Worm (Caenorhabditis elegans): ENCODE data around the gene W03C9.2.
A peak's percentile ranks its signal among the peaks of the same experiment; 100 is the strongest.

W03C9.2 gene

DNA sequence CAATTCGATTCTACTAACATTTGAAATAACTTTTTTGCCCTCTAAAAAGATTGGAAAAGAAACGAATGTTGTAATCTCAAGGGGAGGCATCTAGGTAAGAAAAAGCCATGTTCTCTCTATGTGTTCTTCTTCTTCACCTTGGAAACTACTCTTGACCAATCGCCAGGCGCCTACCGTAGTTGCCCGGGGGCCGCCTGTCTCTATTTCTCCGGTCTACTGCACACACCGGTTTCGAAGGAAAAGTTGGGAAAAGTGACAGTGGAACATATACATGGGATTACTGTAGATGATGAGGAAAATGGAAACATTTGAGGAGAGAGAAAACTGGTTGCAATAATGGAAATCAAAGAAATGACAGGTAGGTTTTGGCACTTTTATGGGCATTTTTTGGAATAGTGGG, 35.7 kb upstream of the W03C9.2 start:
- TF ChIP-seq pros-1 (tag; optimal IDR thresholded peaks at IDR 0.05) (no peak), ref-2 (tag; optimal IDR thresholded peaks at IDR 0.05) (no peak), sdc-2 (tag; optimal IDR thresholded peaks at IDR 0.05) (no peak)

DNA sequence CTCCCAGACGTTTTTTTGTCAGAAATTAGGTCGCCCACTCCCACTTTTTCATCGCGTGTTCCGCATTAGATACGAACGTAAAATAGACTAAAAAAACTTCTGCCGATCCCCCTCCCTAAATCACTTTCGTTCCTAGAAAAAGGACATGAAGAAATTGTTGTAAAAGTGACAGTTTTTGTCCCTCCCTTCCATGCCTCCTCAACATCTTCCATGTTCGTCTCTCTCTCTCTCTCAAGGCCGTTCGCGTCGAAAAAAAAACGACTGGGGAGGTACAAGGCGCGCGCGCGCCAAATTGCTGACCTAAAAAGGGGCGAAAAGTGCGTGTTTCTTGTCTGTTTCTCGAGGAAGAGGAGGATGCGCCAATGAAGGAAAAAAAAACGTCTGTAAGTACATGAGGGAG, 33.4 kb upstream of the W03C9.2 start:
- TF ChIP-seq syd-9 (tag; optimal IDR thresholded peaks at IDR 0.05) (no peak), ttx-3 (tag; optimal IDR thresholded peaks at IDR 0.05) (no peak), hlh-30 (tag; optimal IDR thresholded peaks at IDR 0.05; ENCODE audit: insufficient read depth) (no peak), ceh-30 (tag; optimal IDR thresholded peaks at IDR 0.05) (no peak), ceh-24 (tag; optimal IDR thresholded peaks at IDR 0.05) (no peak), npax-4 (tag; optimal IDR thresholded peaks at IDR 0.05) (no peak), lim-6 (tag; optimal IDR thresholded peaks at IDR 0.05) (no peak), pat-9 (tag; optimal IDR thresholded peaks at IDR 0.05) (no peak), ets-4 (tag; optimal IDR thresholded peaks at IDR 0.05) (no peak), ceh-2 (tag; optimal IDR thresholded peaks at IDR 0.05) (no peak), nhr-11 (tag; optimal IDR thresholded peaks at IDR 0.05) (no peak), hlh-8 (tag; optimal IDR thresholded peaks at IDR 0.05) (no peak), ceh-45 (GFP tag; IDR thresholded peaks at IDR 0.05) (no peak), ceh-14 (tag; optimal IDR thresholded peaks at IDR 0.05) (no peak), pros-1 (tag; optimal IDR thresholded peaks at IDR 0.05) (no peak), unc-86 (tag; optimal IDR thresholded peaks at IDR 0.05) (no peak), lin-11 (tag; optimal IDR thresholded peaks at IDR 0.05) (no peak)

DNA sequence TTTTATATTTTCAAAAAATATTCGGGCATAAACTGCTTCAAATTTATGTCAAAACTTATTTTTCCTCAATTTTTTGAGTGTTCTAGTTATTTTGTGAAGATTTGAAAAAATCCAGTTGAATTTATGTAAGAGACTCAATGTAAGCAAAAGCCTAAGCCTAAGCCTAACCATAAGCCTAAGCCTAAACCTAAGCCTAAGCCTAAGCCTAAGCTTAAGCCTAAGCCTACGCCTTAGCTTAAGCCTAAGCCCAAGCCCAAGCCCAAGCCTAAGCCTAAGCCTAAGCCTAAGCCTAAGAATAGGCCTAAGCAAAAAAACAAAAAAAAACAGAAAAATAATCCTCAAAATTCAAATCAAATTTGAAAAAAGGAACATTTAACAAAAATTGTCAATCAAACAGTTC, 32.0 kb upstream of the W03C9.2 start:
- TF ChIP-seq lim-6 (tag; optimal IDR thresholded peaks at IDR 0.05) (no peak), dve-1 (tag; optimal IDR thresholded peaks at IDR 0.05) (peak; percentile 56), ceh-34 (tag; optimal IDR thresholded peaks at IDR 0.05) (no peak), pat-9 (tag; optimal IDR thresholded peaks at IDR 0.05) (no peak)

DNA sequence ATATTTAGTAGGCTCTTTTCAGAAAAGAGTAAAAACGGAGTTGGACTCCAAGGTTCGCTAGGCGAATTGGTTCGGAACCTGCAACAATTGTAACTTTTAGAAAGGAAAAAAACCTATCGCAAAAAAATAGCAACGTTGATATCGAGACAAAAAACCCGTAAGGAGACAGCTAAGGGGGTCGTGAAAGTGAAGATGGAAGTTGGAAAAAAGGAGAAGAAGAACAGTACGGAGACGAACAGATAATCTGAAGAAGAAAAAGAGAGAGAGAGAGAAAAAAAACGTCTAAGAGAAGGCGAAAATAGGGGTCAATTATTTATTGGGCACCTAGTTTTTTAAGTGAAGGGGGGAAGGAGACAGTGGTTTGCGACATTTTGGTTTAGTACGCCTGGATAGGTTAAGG, 26.9 kb upstream of the W03C9.2 start, which contains the start of gene lin-29:
lin-29 (minus strand) TSS at position 78 of the 400 bp plus-strand sequence.
- TF ChIP-seq fkh-6 (tag; optimal IDR thresholded peaks at IDR 0.05) (no peak), elt-2 (tag; optimal IDR thresholded peaks at IDR 0.05) (no peak), syd-9 (tag; optimal IDR thresholded peaks at IDR 0.05) (no peak), rnt-1 (tag; optimal IDR thresholded peaks at IDR 0.05) (no peak), ahr-1 (tag; optimal IDR thresholded peaks at IDR 0.05) (no peak), ceh-14 (tag; optimal IDR thresholded peaks at IDR 0.05) (no peak), T23F11.4 (GFP tag; optimal IDR thresholded peaks at IDR 0.05) (no peak), hlh-15 (tag; optimal IDR thresholded peaks at IDR 0.05) (no peak), ztf-16 (tag; optimal IDR thresholded peaks at IDR 0.05) (no peak), ceh-31 (tag; optimal IDR thresholded peaks at IDR 0.05) (no peak), mec-3 (tag; optimal IDR thresholded peaks at IDR 0.05; ENCODE audit: borderline replicate concordance) (no peak), ref-2 (tag; optimal IDR thresholded peaks at IDR 0.05) (no peak), pha-2 (tag; optimal IDR thresholded peaks at IDR 0.05) (no peak), ceh-48 (tag; optimal IDR thresholded peaks at IDR 0.05) (no peak), nhr-232 (tag; optimal IDR thresholded peaks at IDR 0.05) (no peak), hlh-8 (tag; optimal IDR thresholded peaks at IDR 0.05) (no peak)

DNA sequence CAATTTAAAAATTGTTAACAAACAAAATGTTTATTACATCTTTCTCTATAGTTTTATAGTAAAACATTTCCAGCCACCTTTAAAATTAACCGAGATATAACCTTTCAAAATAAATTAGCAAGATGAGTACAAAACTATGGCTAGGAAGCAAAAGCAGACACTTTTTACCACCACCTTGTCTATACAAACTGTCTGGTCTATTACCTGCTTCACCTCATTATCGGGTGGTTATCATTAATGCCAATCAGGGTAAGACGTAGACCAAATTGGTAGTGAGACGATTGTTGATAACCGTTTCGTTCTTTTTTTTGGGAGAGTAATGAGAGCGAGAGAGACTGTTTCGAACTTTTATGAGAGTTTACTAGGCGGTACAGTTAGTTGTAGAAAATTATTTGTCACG, 25.8 kb upstream of the W03C9.2 start:
- TF ChIP-seq sdc-2 (tag; optimal IDR thresholded peaks at IDR 0.05) (no peak), hlh-8 (tag; optimal IDR thresholded peaks at IDR 0.05) (no peak), ets-4 (tag; optimal IDR thresholded peaks at IDR 0.05) (no peak)

DNA sequence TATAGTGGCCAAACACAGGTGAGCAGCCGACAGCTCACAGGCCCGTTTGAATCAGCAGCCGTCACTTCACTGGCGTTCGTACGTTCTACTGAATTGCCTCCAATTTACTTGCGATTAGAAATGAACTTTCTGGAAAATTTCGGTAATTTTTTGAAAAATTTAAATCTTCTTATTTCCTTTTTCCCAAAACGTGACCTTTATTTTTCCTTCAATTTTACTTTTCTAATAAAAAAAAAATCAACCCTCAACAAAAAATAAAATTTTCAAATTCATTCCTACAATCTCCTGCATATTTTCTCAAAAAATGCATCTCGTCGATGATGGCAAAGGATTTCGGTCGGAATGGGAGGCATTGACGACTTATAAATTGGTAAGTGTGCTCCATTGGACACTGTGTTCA, 13.7 kb upstream of the W03C9.2 start, which contains the start of gene W03C9.8:
W03C9.8 (plus strand) TSS at position 301 of the 400 bp plus-strand sequence.
- TF ChIP-seq elt-4 (tag; optimal IDR thresholded peaks at IDR 0.05), result no peak
